Worm (Caenorhabditis elegans): ENCODE measurements around the gene F14B8.4.

DNA sequence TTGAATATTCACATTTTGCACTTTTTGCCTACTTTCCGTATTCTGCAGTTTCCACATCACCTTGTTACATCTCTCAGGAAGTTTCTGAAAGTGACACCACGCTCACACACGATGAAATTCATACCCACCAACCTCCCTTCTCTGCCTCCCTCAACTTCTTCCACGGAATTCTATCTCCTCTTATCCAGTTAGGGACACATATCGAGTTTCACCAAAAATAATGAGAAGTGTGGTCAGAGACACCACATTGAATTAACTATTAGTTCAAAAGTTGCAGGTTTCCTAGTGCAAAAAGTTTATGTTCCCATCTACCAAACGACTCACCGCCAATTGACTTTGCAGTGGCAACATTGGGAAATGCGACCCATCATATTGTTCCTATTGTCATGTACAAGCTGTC is 49.3 kb downstream of the F14B8.4 start:
- no peak for TF ChIP-seq klf-2 (GFP tag; conservative IDR thresholded peaks at IDR 0.05)
- TF ChIP-seq tab-1 (GFP tag; IDR thresholded peaks at IDR 0.05), result no peak
- no peak for TF ChIP-seq flt-1 (GFP tag; IDR thresholded peaks at IDR 0.05)
- no peak for TF ChIP-seq ztf-29 (GFP tag; IDR thresholded peaks at IDR 0.05)
- TF ChIP-seq med-1 (GFP tag; optimal IDR thresholded peaks at IDR 0.05; ENCODE audit: insufficient read depth), result no peak
- no peak for TF ChIP-seq ztf-23 (GFP tag; IDR thresholded peaks at IDR 0.05)
